Worm (Caenorhabditis elegans) whole organism, midembryonic: ENCODE data around the gene C32D5.10.

Source experiments
- T22C8.4 ChIP-seq: fragments of 200-800 bp; sonication (Bioruptor generic); IDR thresholded peaks from 2 replicates; pipeline ENCODE4 v1.3.6; 2022; ENCODE audit warnings: missing genetic modification characterization, missing compliant biosample characterization
- cog-1 ChIP-seq: sonication (generic microtip); optimal IDR thresholded peaks from 2 replicates; lab custom pipeline; 2016; ENCODE audit warnings: missing genetic modification characterization, missing compliant biosample characterization
- flt-1 ChIP-seq: fragments of 200-800 bp; sonication (Bioruptor generic); IDR thresholded peaks from 2 replicates; pipeline ENCODE4 v1.3.6; 2022; ENCODE audit warnings: missing genetic modification characterization, missing compliant biosample characterization
- klf-2 ChIP-seq: fragments of 200-800 bp; sonication (Bioruptor generic); conservative IDR thresholded peaks from 2 replicates; pipeline ENCODE4 v1.3.6; 2022; ENCODE audit warnings: missing genetic modification reagents, missing genetic modification characterization, missing compliant biosample characterization
- med-1 ChIP-seq: sonication (generic microtip); optimal IDR thresholded peaks from 2 replicates; lab custom pipeline; 2017; ENCODE audit warnings: missing genetic modification characterization, mild to moderate bottlenecking, missing compliant biosample characterization, antibody characterized with exemption, missing genetic modification reagents; ENCODE audit not compliant: insufficient read depth
- ref-1 ChIP-seq: fragments of 200-800 bp; sonication (Bioruptor generic); conservative IDR thresholded peaks from 2 replicates; pipeline ENCODE4 v1.3.6; 2022; ENCODE audit warnings: missing genetic modification reagents, missing genetic modification characterization, missing compliant biosample characterization
- tab-1 ChIP-seq: fragments of 200-800 bp; sonication (Bioruptor generic); IDR thresholded peaks from 2 replicates; pipeline ENCODE4 v1.3.6; 2022; ENCODE audit warnings: missing genetic modification characterization, missing compliant biosample characterization
- ztf-23 ChIP-seq: fragments of 200-800 bp; sonication (Bioruptor generic); IDR thresholded peaks from 2 replicates; pipeline ENCODE4 v1.3.6; 2022; ENCODE audit warnings: missing genetic modification reagents, missing genetic modification characterization, missing compliant biosample characterization
- ztf-29 ChIP-seq: fragments of 200-800 bp; sonication (Bioruptor generic); IDR thresholded peaks from 2 replicates; pipeline ENCODE4 v1.3.6; 2022; ENCODE audit warnings: missing genetic modification reagents, missing genetic modification characterization, missing compliant biosample characterization

The C32D5.10 gene

DNA sequence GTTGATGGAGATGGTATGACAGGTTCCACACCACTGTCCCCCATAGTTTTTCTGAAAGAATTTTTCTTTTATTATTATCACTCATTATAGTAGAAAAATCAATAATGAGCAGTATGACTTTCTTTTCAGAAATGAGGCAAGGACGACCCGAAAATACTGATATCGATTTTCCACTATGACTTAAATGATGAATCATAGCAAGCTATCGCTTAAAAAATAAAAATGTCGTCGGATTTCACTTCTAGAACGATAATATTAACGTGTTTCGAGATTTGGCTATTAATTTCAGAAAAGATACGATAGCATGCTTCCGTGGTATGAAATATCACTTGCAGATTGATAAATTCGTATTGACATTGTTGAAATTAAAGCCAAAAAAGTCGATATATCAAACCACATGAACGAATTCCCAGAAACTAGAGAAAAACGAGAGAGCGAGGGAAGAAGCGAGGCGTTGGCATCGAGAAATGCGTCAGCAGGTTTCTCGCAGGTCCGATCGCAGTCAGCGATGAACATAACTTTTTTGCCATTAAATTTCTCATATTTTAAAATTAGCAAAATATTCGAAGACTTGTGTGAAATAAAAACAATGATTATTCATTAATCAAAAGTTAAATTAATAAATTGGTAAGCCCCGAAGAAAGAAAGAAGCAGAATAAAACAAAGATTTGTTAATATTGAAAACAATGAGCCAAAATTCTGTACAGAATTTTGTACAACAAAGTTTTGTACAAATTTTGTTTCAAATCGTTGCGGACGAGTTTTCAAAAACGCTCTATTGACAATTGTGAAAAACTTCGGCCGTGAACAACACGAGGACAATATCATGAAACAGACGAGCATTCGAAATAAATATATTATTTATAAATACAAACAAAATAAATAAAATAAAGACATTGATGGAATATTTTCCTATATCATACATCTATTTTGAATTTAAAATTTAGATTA lies 3.9 kb upstream of the C32D5.10 start, which contains the start of gene C32D5.11:
Gene C32D5.11, minus strand, starts transcription at position 51 of the 951 bp plus-strand sequence.
- TF ChIP-seq ref-1 (GFP tag; lab: Robert Waterston, UW), result no peak
- peak; percentile 7; the same call in 1 of the 2 replicates for TF ChIP-seq T22C8.4 (GFP tag; lab: Robert Waterston, UW)
- TF ChIP-seq med-1 (GFP tag; lab: Kevin White, UChicago), result peak; percentile 18
- TF ChIP-seq ztf-23 (GFP tag; lab: Robert Waterston, UW), result 0 out of 2 replicates have a peak, but pooled peaks have one; percentile 31

DNA sequence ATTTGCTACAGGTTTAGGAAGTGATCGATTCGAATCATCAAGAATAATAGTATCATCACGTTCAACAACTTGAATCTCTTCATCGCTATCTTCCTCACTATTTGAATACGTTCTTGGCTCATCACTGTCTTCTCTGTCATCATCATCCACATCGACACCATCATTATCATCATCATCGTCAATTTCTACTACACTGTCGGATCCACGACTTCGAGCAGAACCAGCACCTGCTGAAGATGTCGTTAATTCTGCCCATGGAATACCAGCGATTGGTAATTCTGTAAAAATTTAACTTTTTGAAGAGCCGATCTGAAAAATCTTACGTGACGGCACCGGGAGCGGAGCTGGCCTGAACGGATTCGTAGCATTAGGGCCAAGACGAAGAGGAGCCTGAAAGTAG lies 1.8 kb downstream of the C32D5.10 start:
- TF ChIP-seq flt-1 (GFP tag; lab: Robert Waterston, UW) (no peak), klf-2 (GFP tag; lab: Robert Waterston, UW) (no peak), tab-1 (GFP tag; lab: Robert Waterston, UW) (no peak), ztf-23 (GFP tag; lab: Robert Waterston, UW) (no peak), T22C8.4 (GFP tag; lab: Robert Waterston, UW) (no peak), ztf-29 (no peak), ref-1 (GFP tag; lab: Robert Waterston, UW) (no peak), cog-1 (tag; lab: Kevin White, UChicago) (no peak), med-1 (GFP tag; lab: Kevin White, UChicago) (no peak)

DNA sequence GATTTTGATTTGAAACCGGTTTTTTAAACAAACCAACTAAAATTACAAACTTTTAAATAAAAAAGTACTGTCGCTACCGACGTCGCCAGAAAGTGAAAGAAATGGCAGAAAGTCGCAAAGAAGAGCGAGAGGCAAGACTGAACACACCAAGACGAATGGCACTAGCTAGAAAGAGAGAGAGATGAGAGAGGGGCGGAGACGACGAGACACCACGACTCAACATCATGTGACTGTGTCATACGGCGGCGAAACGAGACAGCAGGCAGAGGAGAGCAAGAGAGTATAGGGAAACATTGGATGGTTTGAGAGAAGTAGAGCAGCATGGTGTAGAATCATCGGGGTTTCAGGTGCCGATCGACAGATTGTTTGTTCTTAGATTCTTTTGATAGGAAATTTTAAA lies 3.4 kb downstream of the C32D5.10 start:
- 0 out of 2 replicates have a peak, but pooled peaks have one; percentile 51 for TF ChIP-seq flt-1 (GFP tag; lab: Robert Waterston, UW)
- no peak for TF ChIP-seq ztf-29
- TF ChIP-seq ref-1 (GFP tag; lab: Robert Waterston, UW), result no peak
- no peak for TF ChIP-seq T22C8.4 (GFP tag; lab: Robert Waterston, UW)
- TF ChIP-seq med-1 (GFP tag; lab: Kevin White, UChicago), result no peak
- no peak for TF ChIP-seq klf-2 (GFP tag; lab: Robert Waterston, UW)
- peak; percentile 68 for TF ChIP-seq cog-1 (tag; lab: Kevin White, UChicago)
- no peak; the same call in 1 of the 2 replicates for TF ChIP-seq ztf-23 (GFP tag; lab: Robert Waterston, UW)
- TF ChIP-seq tab-1 (GFP tag; lab: Robert Waterston, UW), result 0 out of 2 replicates have a peak, but pooled peaks have one; percentile 11

DNA sequence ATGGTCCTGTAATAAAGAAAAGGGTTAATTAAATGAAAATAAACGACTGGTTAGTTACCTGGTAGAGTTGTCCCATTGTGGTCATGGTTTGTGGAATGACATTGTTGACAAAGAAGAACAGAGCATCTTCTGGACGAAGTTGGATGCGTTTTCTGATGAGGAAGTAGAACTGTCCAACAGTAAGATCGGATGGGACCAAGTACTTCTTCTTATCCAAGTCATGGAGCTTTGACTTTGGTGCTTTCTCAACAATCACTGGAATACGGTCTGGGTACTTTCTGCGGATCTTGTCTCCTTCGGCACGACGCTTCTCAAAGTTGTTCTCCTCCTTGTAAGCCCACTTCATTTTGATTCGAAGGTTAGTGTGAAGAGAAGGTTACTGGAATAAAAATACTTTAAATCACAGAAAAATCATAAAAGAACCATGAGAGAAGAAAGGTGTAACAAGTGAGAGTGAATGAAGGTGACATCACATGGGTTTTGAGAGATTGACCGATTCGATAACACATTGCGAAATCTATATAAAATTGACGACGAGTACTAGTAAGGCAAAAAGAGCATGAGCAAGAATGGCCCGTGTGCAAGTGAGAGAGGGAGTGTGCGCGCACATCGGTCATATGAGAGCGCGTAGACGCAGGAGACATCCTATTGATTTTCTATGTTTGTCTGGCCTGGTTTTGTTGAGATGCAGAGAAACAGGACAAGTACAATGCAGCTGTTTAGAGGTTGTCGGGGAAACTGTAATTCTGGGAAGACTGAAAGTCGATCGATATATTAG lies 4.3 kb downstream of the C32D5.10 start, which contains the start of gene lgg-1:
Gene lgg-1, minus strand, starts transcription at position 379 of the 778 bp plus-strand sequence.
- TF ChIP-seq flt-1 (GFP tag; lab: Robert Waterston, UW) (0 out of 2 replicates have a peak, but pooled peaks have one; percentile 11), ztf-29 (no peak), tab-1 (GFP tag; lab: Robert Waterston, UW) (0 out of 2 replicates have a peak, but pooled peaks have one; percentile 13), T22C8.4 (GFP tag; lab: Robert Waterston, UW) (peak; percentile 84)

DNA sequence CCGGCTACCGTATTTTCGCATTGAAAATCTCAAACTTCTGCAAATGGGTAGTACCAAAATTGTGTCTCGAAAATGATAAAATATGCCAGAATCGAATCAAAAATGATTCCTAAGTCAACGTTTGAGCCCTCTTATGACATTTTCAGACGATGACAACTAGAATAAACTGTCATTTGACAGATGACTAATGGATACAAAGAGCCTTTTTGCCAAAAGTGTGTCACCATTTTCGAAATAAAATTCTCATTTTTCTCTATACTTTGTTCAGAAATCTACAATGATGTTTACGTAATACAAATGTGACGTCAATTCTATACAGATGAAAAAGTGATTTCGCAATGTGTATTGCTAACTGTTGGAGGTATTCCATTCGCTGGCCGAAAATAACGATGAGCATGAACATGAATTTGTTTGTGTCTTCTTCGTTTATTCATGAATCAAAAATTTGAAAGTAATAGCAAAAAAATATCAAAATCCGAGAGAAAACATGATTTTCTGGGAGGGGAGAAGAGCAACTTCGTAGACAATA lies 5.2 kb downstream of the C32D5.10 start:
- TF ChIP-seq ztf-29 (no peak), med-1 (GFP tag; lab: Kevin White, UChicago) (no peak), flt-1 (GFP tag; lab: Robert Waterston, UW) (no peak), tab-1 (GFP tag; lab: Robert Waterston, UW) (no peak), klf-2 (GFP tag; lab: Robert Waterston, UW) (no peak), T22C8.4 (GFP tag; lab: Robert Waterston, UW) (no peak), ztf-23 (GFP tag; lab: Robert Waterston, UW) (no peak), cog-1 (tag; lab: Kevin White, UChicago) (no peak), ref-1 (GFP tag; lab: Robert Waterston, UW) (no peak)

DNA sequence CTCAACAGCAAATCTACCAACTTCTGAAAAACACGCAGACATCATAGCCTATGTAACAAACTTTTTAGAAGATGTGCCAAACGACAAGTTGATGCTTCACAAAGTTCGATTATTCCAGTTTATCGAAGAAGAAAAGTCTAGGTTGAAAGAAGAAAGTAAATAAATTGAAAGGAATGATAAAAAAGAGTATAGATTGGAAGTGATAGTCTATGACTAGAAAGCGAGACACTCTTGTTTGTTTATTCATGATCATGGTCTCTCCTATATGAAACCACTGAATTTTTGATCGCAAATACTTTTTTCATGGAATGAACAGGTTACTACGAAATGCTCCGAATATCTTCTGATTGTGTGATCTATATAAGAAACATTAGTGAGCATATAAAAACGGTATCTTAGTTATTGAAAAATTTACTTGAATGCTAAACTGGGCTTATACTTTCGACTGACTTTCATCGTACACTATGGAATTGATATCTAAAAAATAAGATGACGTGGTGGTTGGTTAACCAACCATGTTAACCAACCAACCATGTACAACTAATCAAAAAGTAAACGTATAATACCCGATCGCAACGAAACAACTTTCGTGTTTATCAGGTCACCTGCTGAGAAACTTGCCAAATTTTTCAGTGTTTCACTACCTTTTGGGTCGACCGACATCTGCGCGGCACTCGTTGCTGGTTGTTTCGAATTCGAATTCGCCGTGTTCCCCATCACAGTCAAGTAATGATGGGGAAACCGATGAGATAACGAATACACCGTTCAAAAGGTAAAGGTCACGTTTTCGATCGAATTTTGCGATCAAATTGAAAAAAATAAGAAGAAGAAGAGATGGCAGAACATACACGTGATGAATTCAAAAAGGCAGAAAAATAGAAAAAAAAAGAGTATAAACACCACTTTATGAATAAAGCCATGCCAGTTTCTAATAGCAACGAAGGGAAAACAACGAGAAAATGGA lies 6.3 kb downstream of the C32D5.10 start, which contains the start of gene C32D5.8:
Gene C32D5.8, minus strand, starts transcription at position 770 of the 964 bp plus-strand sequence.
- TF ChIP-seq klf-2 (GFP tag; lab: Robert Waterston, UW) (no peak), ztf-23 (GFP tag; lab: Robert Waterston, UW) (0 out of 2 replicates have a peak, but pooled peaks have one; percentile 21), tab-1 (GFP tag; lab: Robert Waterston, UW) (no peak), T22C8.4 (GFP tag; lab: Robert Waterston, UW) (no peak), ref-1 (GFP tag; lab: Robert Waterston, UW) (no peak)

DNA sequence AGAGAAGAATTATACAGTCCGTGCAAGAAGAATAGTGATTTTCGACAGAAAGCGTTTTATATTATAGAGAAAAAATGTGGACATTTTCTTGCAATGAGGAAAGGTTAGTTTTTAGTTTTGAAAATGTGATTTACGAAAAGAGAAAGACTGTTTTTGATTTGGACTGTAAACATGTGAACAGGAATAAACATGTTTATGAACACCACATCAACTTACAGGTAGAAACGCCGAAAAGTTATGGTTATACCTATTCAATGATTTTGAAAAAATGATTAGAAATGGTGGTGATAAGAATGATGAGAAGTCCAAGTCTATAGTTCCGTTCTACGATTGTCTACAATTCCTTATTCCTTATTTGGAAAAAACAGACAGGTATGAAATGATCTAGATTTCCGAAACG lies 7.3 kb downstream of the C32D5.10 start:
- TF ChIP-seq ztf-23 (GFP tag; lab: Robert Waterston, UW) (no peak), tab-1 (GFP tag; lab: Robert Waterston, UW) (no peak), ztf-29 (no peak), cog-1 (tag; lab: Kevin White, UChicago) (no peak), T22C8.4 (GFP tag; lab: Robert Waterston, UW) (no peak), klf-2 (GFP tag; lab: Robert Waterston, UW) (no peak), med-1 (GFP tag; lab: Kevin White, UChicago) (no peak)
